Fruit fly (Drosophila melanogaster) whole organism, wandering third instar larva: ENCODE data around the gene bb8.
A peak's percentile ranks its signal among the peaks of the same experiment; 100 is the strongest.

Experiments
- Abd-B ChIP-seq: fragments of >200 bp; optimal IDR thresholded peaks from 2 replicates; lab custom pipeline; 2017; ENCODE audit warnings: missing biosample characterization, missing genetic modification characterization
- CrebA ChIP-seq: fragments of 200-800 bp; sonication (Bioruptor generic); optimal IDR thresholded peaks from 2 replicates; lab custom pipeline; 2016; ENCODE audit warnings: missing biosample characterization, mild to moderate bottlenecking, missing genetic modification characterization, borderline replicate concordance
- Dfd ChIP-seq: fragments of >200 bp; optimal IDR thresholded peaks from 2 replicates; lab custom pipeline; 2017; ENCODE audit warnings: missing biosample characterization, missing genetic modification characterization
- Dif ChIP-seq: fragments of 200-275, 200-300 bp; sonication (Bioruptor generic); optimal IDR thresholded peaks from 2 replicates; lab custom pipeline; 2018; ENCODE audit warnings: missing biosample characterization, missing genetic modification characterization; ENCODE audit not compliant: partially characterized antibody
- GATAd ChIP-seq: sonication (Bioruptor generic); optimal IDR thresholded peaks from 2 replicates; lab custom pipeline; 2016; ENCODE audit warnings: missing biosample characterization, missing genetic modification characterization
- HLH106 ChIP-seq: fragments of 200-800 bp; optimal IDR thresholded peaks from 3 replicates; lab custom pipeline; 2019; ENCODE audit warnings: missing biosample characterization, mild to moderate bottlenecking, missing genetic modification characterization, moderate library complexity
- Hnf4 ChIP-seq: fragments of 200-800 bp; sonication (Bioruptor generic); optimal IDR thresholded peaks from 2 replicates; lab custom pipeline; 2016; ENCODE audit warnings: missing biosample characterization, mild to moderate bottlenecking, missing genetic modification characterization
- Hr78 ChIP-seq: fragments of >200 bp; optimal IDR thresholded peaks from 2 replicates; lab custom pipeline; 2017; ENCODE audit warnings: missing biosample characterization, missing genetic modification characterization
- Hr83 ChIP-seq: fragments of 200-300 bp; sonication (Bioruptor generic); optimal IDR thresholded peaks from 2 replicates; lab custom pipeline; 2016; ENCODE audit warnings: missing biosample characterization, mild to moderate bottlenecking, missing genetic modification characterization, moderate library complexity; ENCODE audit not compliant: poor library complexity, severe bottlenecking
- Jra ChIP-seq: sonication (Bioruptor generic); optimal IDR thresholded peaks from 2 replicates; lab custom pipeline; 2016; ENCODE audit warnings: missing biosample characterization, missing genetic modification characterization
- Mio ChIP-seq: sonication (Bioruptor generic); optimal IDR thresholded peaks from 2 replicates; lab custom pipeline; 2016; ENCODE audit warnings: missing biosample characterization, missing genetic modification characterization
- Myc ChIP-seq: fragments of >200 bp; optimal IDR thresholded peaks from 2 replicates; lab custom pipeline; 2017
- N ChIP-seq: fragments of >200 bp; optimal IDR thresholded peaks from 2 replicates; lab custom pipeline; 2018; ENCODE audit warnings: missing biosample characterization, missing external identifiers, missing genetic modification characterization
- OdsH ChIP-seq: fragments of 200-800 bp; sonication (Bioruptor generic); optimal IDR thresholded peaks from 2 replicates; lab custom pipeline; 2016; ENCODE audit warnings: missing biosample characterization, mild to moderate bottlenecking, missing genetic modification characterization
- Rel ChIP-seq, 2 experiments: fragments of 200-800 bp; sonication (Bioruptor generic) in 1 of 2; optimal IDR thresholded peaks; 2 replicates in 1 of 2; 3 replicates in 1 of 2; lab custom pipeline; 2016 to 2019; ENCODE audit warnings: mild to moderate bottlenecking in 2 of 2, missing biosample characterization in 2 of 2, missing genetic modification characterization in 2 of 2, moderate library complexity in 1 of 2
- Sp1 ChIP-seq: fragments of 200-800 bp; sonication (Bioruptor generic); optimal IDR thresholded peaks from 3 replicates; lab custom pipeline; 2019; ENCODE audit warnings: missing biosample characterization, mild to moderate bottlenecking, missing genetic modification characterization, moderate library complexity
- Vsx2 ChIP-seq: fragments of 200-300, 225-300 bp; sonication (Bioruptor generic); optimal IDR thresholded peaks from 2 replicates; lab custom pipeline; 2018; ENCODE audit warnings: missing biosample characterization, missing genetic modification characterization; ENCODE audit not compliant: partially characterized antibody
- br ChIP-seq: fragments of 200-800 bp; sonication (Bioruptor generic); optimal IDR thresholded peaks from 2 replicates; lab custom pipeline; 2016; ENCODE audit warnings: missing biosample characterization, missing genetic modification characterization
- brk ChIP-seq: fragments of 200-800 bp; sonication (Bioruptor generic); optimal IDR thresholded peaks from 2 replicates; lab custom pipeline; 2016; ENCODE audit warnings: missing biosample characterization, mild to moderate bottlenecking, missing genetic modification characterization
- dl ChIP-seq, 2 experiments: fragments of 175-275, 200-275 bp in 1 of 2; fragments of 200-275 bp in 1 of 2; sonication (Bioruptor generic); optimal IDR thresholded peaks; lab custom pipeline; 2018; ENCODE audit warnings: mild to moderate bottlenecking in 2 of 2, missing biosample characterization in 2 of 2, missing genetic modification characterization in 2 of 2, moderate library complexity in 2 of 2; ENCODE audit not compliant: partially characterized antibody in 2 of 2, insufficient read depth in 1 of 2
- dmrt93B ChIP-seq: fragments of 200-800 bp; sonication (Bioruptor generic); optimal IDR thresholded peaks from 2 replicates; lab custom pipeline; 2018; ENCODE audit warnings: missing biosample characterization, mild to moderate bottlenecking, missing genetic modification characterization
- ey ChIP-seq: fragments of 200-800 bp; sonication (Bioruptor generic); optimal IDR thresholded peaks from 2 replicates; lab custom pipeline; 2016; ENCODE audit warnings: missing biosample characterization, missing genetic modification characterization
- foxo ChIP-seq, 2 experiments: fragments of 200-800 bp; sonication (Bioruptor generic); optimal IDR thresholded peaks; 2 replicates in 1 of 2; 3 replicates in 1 of 2; lab custom pipeline; 2016 to 2017; ENCODE audit warnings: missing biosample characterization in 2 of 2, missing genetic modification characterization in 2 of 2
- fru ChIP-seq: fragments of 200-800 bp; sonication (Bioruptor generic); optimal IDR thresholded peaks from 3 replicates; lab custom pipeline; 2016; ENCODE audit warnings: missing biosample characterization, mild to moderate bottlenecking, missing genetic modification characterization
- h ChIP-seq: fragments of 200-800 bp; sonication (Bioruptor generic); optimal IDR thresholded peaks from 3 replicates; lab custom pipeline; 2016; ENCODE audit warnings: missing biosample characterization, mild to moderate bottlenecking, missing genetic modification characterization
- jim ChIP-seq: fragments of 175-275, 200-325 bp; sonication (Bioruptor generic); optimal IDR thresholded peaks from 2 replicates; lab custom pipeline; 2016; ENCODE audit warnings: missing biosample characterization, mild to moderate bottlenecking, missing genetic modification characterization
- pan ChIP-seq: fragments of >200 bp; optimal IDR thresholded peaks from 2 replicates; lab custom pipeline; 2017
- psq ChIP-seq: fragments of 200-800 bp; sonication (Bioruptor generic); optimal IDR thresholded peaks from 3 replicates; lab custom pipeline; 2017; ENCODE audit warnings: missing biosample characterization, mild to moderate bottlenecking, missing genetic modification characterization, moderate library complexity
- rgr ChIP-seq: fragments of 200-800 bp; sonication (Bioruptor generic); optimal IDR thresholded peaks from 3 replicates; lab custom pipeline; 2016; ENCODE audit warnings: missing biosample characterization, mild to moderate bottlenecking, missing genetic modification characterization
- sage ChIP-seq: fragments of 200-800 bp; sonication (Bioruptor generic); optimal IDR thresholded peaks from 2 replicates; lab custom pipeline; 2016; ENCODE audit warnings: missing biosample characterization, mild to moderate bottlenecking, missing genetic modification characterization
- sv ChIP-seq: fragments of 200-800 bp; sonication (Bioruptor generic); optimal IDR thresholded peaks from 3 replicates; lab custom pipeline; 2016; ENCODE audit warnings: missing biosample characterization, missing genetic modification characterization
- tai ChIP-seq: sonication (Bioruptor generic); optimal IDR thresholded peaks from 2 replicates; lab custom pipeline; 2016; ENCODE audit warnings: missing biosample characterization, missing genetic modification characterization
- usp ChIP-seq: fragments of >200 bp; optimal IDR thresholded peaks from 2 replicates; lab custom pipeline; 2017; ENCODE audit warnings: missing biosample characterization, missing genetic modification characterization
- woc ChIP-seq: sonication (Bioruptor generic); optimal IDR thresholded peaks from 2 replicates; lab custom pipeline; 2016; ENCODE audit warnings: missing biosample characterization, mild to moderate bottlenecking, missing genetic modification characterization

The bb8 gene

dm6 chr3R:23296146-23296545 lies 6.2 kb upstream of the bb8 start:
- no peak for TF ChIP-seq Dfd (GFP tag; lab: Kevin White, UChicago)
- TF ChIP-seq Hr83 (GFP tag; lab: Kevin White, UChicago) = no peak
- TF ChIP-seq N = no peak
- TF ChIP-seq rgr (GFP tag; lab: Kevin White, UChicago) = no peak
- TF ChIP-seq tai (GFP tag; lab: Kevin White, UChicago) = no peak
- no peak for TF ChIP-seq pan (lab: Kevin White, UChicago)
- no peak for TF ChIP-seq psq (GFP tag; lab: Kevin White, UChicago)
- no peak for TF ChIP-seq dmrt93B
- TF ChIP-seq usp (GFP tag; lab: Kevin White, UChicago) = no peak
- TF ChIP-seq foxo (GFP tag; optimal IDR thresholded peaks at IDR 0.05; lab: Kevin White, UChicago) = no peak
- TF ChIP-seq GATAd = no peak
- no peak for TF ChIP-seq Sp1 (GFP tag; lab: Kevin White, UChicago)
- no peak for TF ChIP-seq sage (GFP tag; lab: Kevin White, UChicago)
- TF ChIP-seq sv (GFP tag; lab: Kevin White, UChicago) = no peak

- TF ChIP-seq dmrt93B = no peak
- no peak for TF ChIP-seq Jra
- TF ChIP-seq fru = peak; percentile 16
- peak; percentile 15 for TF ChIP-seq Hr83 (GFP tag; lab: Kevin White, UChicago)
- no peak for TF ChIP-seq Myc (lab: Kevin White, UChicago)
- peak; percentile 57 for TF ChIP-seq CrebA (GFP tag; lab: Kevin White, UChicago)
- TF ChIP-seq Rel (GFP tag; optimal IDR thresholded peaks at IDR 0.05; lab: Kevin White, UChicago) = peak; percentile 3
- peak; percentile 50 for TF ChIP-seq Rel (tag; optimal IDR thresholded peaks at IDR 0.05; lab: Kevin White, UChicago)
- TF ChIP-seq Sp1 (GFP tag; lab: Kevin White, UChicago) = peak; percentile 26
- peak; percentile 72 for TF ChIP-seq h
- TF ChIP-seq GATAd = no peak
- TF ChIP-seq pan (lab: Kevin White, UChicago) = no peak
- TF ChIP-seq psq (GFP tag; lab: Kevin White, UChicago) = peak; percentile 38
- TF ChIP-seq ey = no peak
- no peak for TF ChIP-seq tai (GFP tag; lab: Kevin White, UChicago)
- TF ChIP-seq sv (GFP tag; lab: Kevin White, UChicago) = no peak
- TF ChIP-seq foxo (GFP tag; optimal IDR thresholded peaks at IDR 0.05; lab: Kevin White, UChicago) = peak in 1 of 2 experiments; percentile 10
- TF ChIP-seq dl (GFP tag; optimal IDR thresholded peaks at IDR 0.05; lab: Kevin White, UChicago; ENCODE audit: insufficient read depth in 1 of 2, partially characterized antibody in 2 of 2) = peak; percentile 10 to 64
- TF ChIP-seq br = peak; percentile 46
- peak; percentile 12 for TF ChIP-seq HLH106 (tag; lab: Kevin White, UChicago)
- peak; percentile 35 for TF ChIP-seq rgr (GFP tag; lab: Kevin White, UChicago)
- TF ChIP-seq Dif (GFP tag; lab: Kevin White, UChicago) = peak; percentile 61
- peak; percentile 27 for TF ChIP-seq Hnf4 (GFP tag; lab: Kevin White, UChicago)
- TF ChIP-seq OdsH = peak; percentile 33
- no peak for TF ChIP-seq woc (GFP tag; lab: Kevin White, UChicago)
- peak; percentile 8 for TF ChIP-seq brk (GFP tag; lab: Kevin White, UChicago)
- TF ChIP-seq Mio (GFP tag; lab: Kevin White, UChicago) = no peak
These were observed 5.4 kb upstream of the bb8 start for dm6 chr3R:23295360-23295772.

dm6 chr3R:23293066-23293777 lies 3.2 kb upstream of the bb8 start:
- TF ChIP-seq Abd-B (GFP tag; lab: Kevin White, UChicago) (no peak), jim (GFP tag; lab: Kevin White, UChicago) (peak; percentile 72), pan (lab: Kevin White, UChicago) (no peak), h (no peak), Dif (GFP tag; lab: Kevin White, UChicago) (peak; percentile 1), CrebA (GFP tag; lab: Kevin White, UChicago) (no peak), fru (peak; percentile 42), Rel (GFP tag; optimal IDR thresholded peaks at IDR 0.05; lab: Kevin White, UChicago) (peak; percentile 65), Rel (tag; optimal IDR thresholded peaks at IDR 0.05; lab: Kevin White, UChicago) (no peak), N (peak; percentile 94), Sp1 (GFP tag; lab: Kevin White, UChicago) (peak; percentile 50), dmrt93B (no peak), Hr78 (GFP tag; lab: Kevin White, UChicago) (no peak), psq (GFP tag; lab: Kevin White, UChicago) (peak; percentile 2), Hr83 (GFP tag; lab: Kevin White, UChicago) (peak; percentile 23), sv (GFP tag; lab: Kevin White, UChicago) (peak; percentile 37), OdsH (peak; percentile 47), dl (GFP tag; optimal IDR thresholded peaks at IDR 0.05; lab: Kevin White, UChicago; ENCODE audit: insufficient read depth in 1 of 2, partially characterized antibody in 2 of 2) (peak in 1 of 2 experiments; percentile 17), Vsx2 (peak; percentile 64), Jra (peak; percentile 2), sage (GFP tag; lab: Kevin White, UChicago) (no peak), brk (GFP tag; lab: Kevin White, UChicago) (peak; percentile 55), ey (peak; percentile 9)
